Fruit fly (Drosophila melanogaster) whole organism, prepupa: ENCODE data around the gene Muc14A.
A peak's percentile ranks its signal among the peaks of the same experiment; 100 is the strongest.

Source experiments
- CG11294 ChIP-seq: fragments of 200-800 bp; sonication (Bioruptor generic); IDR thresholded peaks from 2 replicates; pipeline ENCODE4 v1.3.6; 2022; ENCODE audit warnings: missing biosample characterization, missing genetic modification characterization
- CG15336 ChIP-seq: fragments of 200-800 bp; sonication (Bioruptor generic); IDR thresholded peaks from 2 replicates; pipeline ENCODE4 v1.3.6; 2022; ENCODE audit warnings: missing biosample characterization, missing genetic modification characterization
- CG1621 ChIP-seq: fragments of 200-800 bp; sonication (Bioruptor generic); optimal IDR thresholded peaks from 3 replicates; lab custom pipeline; 2018; ENCODE audit warnings: missing biosample characterization, mild to moderate bottlenecking, missing genetic modification characterization
- CG3032 ChIP-seq: fragments of 200-800 bp; optimal IDR thresholded peaks from 2 replicates; lab custom pipeline; 2019; ENCODE audit warnings: missing biosample characterization, mild to moderate bottlenecking, missing genetic modification characterization, moderate library complexity
- CG31627 ChIP-seq: fragments of 200-800 bp; sonication (Bioruptor generic); optimal IDR thresholded peaks from 3 replicates; lab custom pipeline; 2016; ENCODE audit warnings: missing biosample characterization, missing genetic modification characterization
- CG34406 ChIP-seq: fragments of 200-800 bp; sonication (Bioruptor generic); optimal IDR thresholded peaks from 3 replicates; lab custom pipeline; 2016; ENCODE audit warnings: missing biosample characterization, missing genetic modification characterization
- CG6163 ChIP-seq: fragments of 200-800 bp; sonication (Bioruptor generic); IDR thresholded peaks from 3 replicates; pipeline ENCODE4 v1.3.6; 2022; ENCODE audit warnings: missing biosample characterization, missing genetic modification characterization
- CG6792 ChIP-seq: fragments of 200-800 bp; sonication (Bioruptor generic); optimal IDR thresholded peaks from 3 replicates; lab custom pipeline; 2016; ENCODE audit warnings: missing biosample characterization, missing genetic modification characterization
- CG6808 ChIP-seq: fragments of 200-800 bp; sonication (Bioruptor generic); optimal IDR thresholded peaks from 3 replicates; lab custom pipeline; 2017; ENCODE audit warnings: missing biosample characterization, missing genetic modification characterization, mild to moderate bottlenecking, moderate library complexity, missing genetic modification reagents
- CG6854 ChIP-seq: fragments of 200-800 bp; sonication (Bioruptor generic); optimal IDR thresholded peaks from 2 replicates; lab custom pipeline; 2017; ENCODE audit warnings: missing biosample characterization, mild to moderate bottlenecking, missing genetic modification characterization
- CG7368 ChIP-seq: fragments of 200-800 bp; sonication (Bioruptor generic); optimal IDR thresholded peaks from 3 replicates; lab custom pipeline; 2016; ENCODE audit warnings: missing biosample characterization, missing genetic modification characterization
- CG8119 ChIP-seq: fragments of 200-800 bp; sonication (Bioruptor generic); IDR thresholded peaks from 3 replicates; pipeline ENCODE4 v1.3.6; 2022; ENCODE audit warnings: missing biosample characterization, missing genetic modification characterization
- CG8632 ChIP-seq: fragments of 200-800 bp; sonication (Bioruptor generic); optimal IDR thresholded peaks from 3 replicates; lab custom pipeline; 2016; ENCODE audit warnings: missing biosample characterization, missing genetic modification characterization
- CG9139 ChIP-seq: fragments of 200-800 bp; sonication (Bioruptor generic); optimal IDR thresholded peaks from 3 replicates; lab custom pipeline; 2017; ENCODE audit warnings: missing biosample characterization, mild to moderate bottlenecking, missing genetic modification characterization
- Eip75B ChIP-seq: fragments of 200-800 bp; sonication (Bioruptor generic); optimal IDR thresholded peaks from 3 replicates; lab custom pipeline; 2016; ENCODE audit warnings: missing biosample characterization, missing genetic modification characterization
- Eip78C ChIP-seq: fragments of 200-800 bp; sonication (Bioruptor generic); peaks from one replicate; lab custom pipeline; 2016; ENCODE audit warnings: missing biosample characterization, missing genetic modification characterization
- Ets96B ChIP-seq: fragments of 200-800 bp; optimal IDR thresholded peaks from 2 replicates; lab custom pipeline; 2019; ENCODE audit warnings: missing biosample characterization, mild to moderate bottlenecking, missing genetic modification characterization, moderate library complexity
- Gug ChIP-seq: fragments of 200-800 bp; sonication (Bioruptor generic); IDR thresholded peaks from 2 replicates; pipeline ENCODE4 v1.3.6; 2022; ENCODE audit warnings: missing biosample characterization, missing genetic modification characterization
- Hr38 ChIP-seq: sonication (Bioruptor generic); optimal IDR thresholded peaks from 2 replicates; lab custom pipeline; 2016; ENCODE audit warnings: missing biosample characterization, missing genetic modification characterization
- Hr39 ChIP-seq: fragments of 200-800 bp; sonication (Bioruptor generic); optimal IDR thresholded peaks from 2 replicates; lab custom pipeline; 2016; ENCODE audit warnings: missing biosample characterization, missing genetic modification characterization
- Met ChIP-seq: fragments of 200-800 bp; sonication (Bioruptor generic); optimal IDR thresholded peaks from 3 replicates; lab custom pipeline; 2016; ENCODE audit warnings: missing biosample characterization, missing genetic modification characterization
- OdsH ChIP-seq: fragments of 200-800 bp; sonication (Bioruptor generic); optimal IDR thresholded peaks from 3 replicates; lab custom pipeline; 2016; ENCODE audit warnings: missing biosample characterization, missing genetic modification characterization
- Sox102F ChIP-seq: fragments of 200-800 bp; sonication (Bioruptor generic); optimal IDR thresholded peaks from 2 replicates; lab custom pipeline; 2016; ENCODE audit warnings: missing biosample characterization, mild to moderate bottlenecking, missing genetic modification characterization
- Sox14 ChIP-seq: fragments of 200-800 bp; sonication (Bioruptor generic); optimal IDR thresholded peaks from 3 replicates; lab custom pipeline; 2016; ENCODE audit warnings: missing biosample characterization, missing genetic modification characterization
- Sox15 ChIP-seq: fragments of 200-800 bp; sonication (Bioruptor generic); optimal IDR thresholded peaks from 3 replicates; lab custom pipeline; 2016; ENCODE audit warnings: missing biosample characterization, missing genetic modification characterization
- acj6 ChIP-seq: fragments of 200-800 bp; sonication (Bioruptor generic); optimal IDR thresholded peaks from 3 replicates; lab custom pipeline; 2016; ENCODE audit warnings: missing biosample characterization, missing genetic modification characterization
- cyc ChIP-seq: fragments of 200-800 bp; sonication (Bioruptor generic); optimal IDR thresholded peaks from 3 replicates; lab custom pipeline; 2016; ENCODE audit warnings: missing biosample characterization, missing genetic modification characterization
- dac ChIP-seq: fragments of 200-800 bp; sonication (Bioruptor generic); optimal IDR thresholded peaks from 2 replicates; lab custom pipeline; 2017; ENCODE audit warnings: missing biosample characterization, mild to moderate bottlenecking, missing genetic modification characterization
- dsx ChIP-seq: fragments of 200-800 bp; optimal IDR thresholded peaks from 3 replicates; lab custom pipeline; 2019; ENCODE audit warnings: missing biosample characterization, mild to moderate bottlenecking, missing genetic modification characterization, moderate library complexity; ENCODE audit not compliant: poor library complexity, severe bottlenecking
- eg ChIP-seq: fragments of 200-800 bp; sonication (Bioruptor generic); IDR thresholded peaks from 3 replicates; pipeline ENCODE4 v1.3.6; 2022; ENCODE audit warnings: missing biosample characterization, missing genetic modification characterization
- esn ChIP-seq: fragments of 200-800 bp; sonication (Bioruptor generic); optimal IDR thresholded peaks from 2 replicates; lab custom pipeline; 2016; ENCODE audit warnings: missing biosample characterization, mild to moderate bottlenecking, missing genetic modification characterization, moderate library complexity
- fd59A ChIP-seq: fragments of 200-800 bp; sonication (Bioruptor generic); optimal IDR thresholded peaks from 2 replicates; lab custom pipeline; 2017; ENCODE audit warnings: missing biosample characterization, mild to moderate bottlenecking, missing genetic modification characterization, missing genetic modification reagents
- fkh ChIP-seq: fragments of 200-800 bp; sonication (Bioruptor generic); optimal IDR thresholded peaks from 3 replicates; lab custom pipeline; 2017; ENCODE audit warnings: missing biosample characterization, mild to moderate bottlenecking, missing genetic modification characterization, moderate library complexity
- pdm3 ChIP-seq: fragments of 200-800 bp; sonication (Bioruptor generic); optimal IDR thresholded peaks from 3 replicates; lab custom pipeline; 2016; ENCODE audit warnings: missing biosample characterization, missing genetic modification characterization
- salr ChIP-seq, 2 experiments: fragments of 200-800 bp; sonication (Bioruptor generic); optimal IDR thresholded peaks; 3 replicates each; lab custom pipeline; 2016 to 2018; ENCODE audit warnings: missing biosample characterization in 2 of 2, missing genetic modification characterization in 2 of 2, mild to moderate bottlenecking in 1 of 2
- ss ChIP-seq, 2 experiments: fragments of 200-800 bp; sonication (Bioruptor generic); optimal IDR thresholded peaks; 2 replicates in 1 of 2; 3 replicates in 1 of 2; lab custom pipeline; 2017 to 2018; ENCODE audit warnings: mild to moderate bottlenecking in 2 of 2, missing biosample characterization in 2 of 2, missing genetic modification characterization in 2 of 2, moderate library complexity in 1 of 2
- topi ChIP-seq: fragments of 200-800 bp; sonication (Bioruptor generic); optimal IDR thresholded peaks from 3 replicates; lab custom pipeline; 2016; ENCODE audit warnings: missing biosample characterization, missing genetic modification characterization
- vri ChIP-seq: fragments of 200-800 bp; sonication (Bioruptor generic); optimal IDR thresholded peaks from 3 replicates; lab custom pipeline; 2016; ENCODE audit warnings: missing biosample characterization, mild to moderate bottlenecking, missing genetic modification characterization

The Muc14A gene

dm6 chrX:16072193-16072592 is 63.3 kb downstream of the Muc14A start:
- peak; percentile 18 for TF ChIP-seq Hr39 (GFP tag; lab: Kevin White, UChicago)
- peak; percentile 9 for TF ChIP-seq esn (GFP tag; lab: Kevin White, UChicago)
- TF ChIP-seq topi (GFP tag; lab: Kevin White, UChicago), result peak; percentile 21
- no peak for TF ChIP-seq eg
- no peak for TF ChIP-seq CG6808
- peak; percentile 22 for TF ChIP-seq Sox102F (GFP tag; lab: Kevin White, UChicago)
- peak; percentile 32 for TF ChIP-seq OdsH (GFP tag; lab: Kevin White, UChicago)
- peak; percentile 3 for TF ChIP-seq Ets96B (tag; lab: Kevin White, UChicago)
- TF ChIP-seq dac (GFP tag; lab: Kevin White, UChicago), result no peak
- peak; percentile 25 for TF ChIP-seq acj6
- TF ChIP-seq pdm3 (GFP tag; lab: Kevin White, UChicago), result peak; percentile 47
- TF ChIP-seq CG8119 (GFP tag; lab: Robert Waterston, UW), result no peak
- TF ChIP-seq Eip78C (GFP tag; lab: Kevin White, UChicago), result peak; percentile 72
- 0 out of 2 replicates have a peak, but pooled peaks have one; percentile 26 for TF ChIP-seq CG15336 (GFP tag; lab: Robert Waterston, UW)
- peak; percentile 6 for TF ChIP-seq CG31627
- TF ChIP-seq, all 60 proteins: peak for 11

DNA sequence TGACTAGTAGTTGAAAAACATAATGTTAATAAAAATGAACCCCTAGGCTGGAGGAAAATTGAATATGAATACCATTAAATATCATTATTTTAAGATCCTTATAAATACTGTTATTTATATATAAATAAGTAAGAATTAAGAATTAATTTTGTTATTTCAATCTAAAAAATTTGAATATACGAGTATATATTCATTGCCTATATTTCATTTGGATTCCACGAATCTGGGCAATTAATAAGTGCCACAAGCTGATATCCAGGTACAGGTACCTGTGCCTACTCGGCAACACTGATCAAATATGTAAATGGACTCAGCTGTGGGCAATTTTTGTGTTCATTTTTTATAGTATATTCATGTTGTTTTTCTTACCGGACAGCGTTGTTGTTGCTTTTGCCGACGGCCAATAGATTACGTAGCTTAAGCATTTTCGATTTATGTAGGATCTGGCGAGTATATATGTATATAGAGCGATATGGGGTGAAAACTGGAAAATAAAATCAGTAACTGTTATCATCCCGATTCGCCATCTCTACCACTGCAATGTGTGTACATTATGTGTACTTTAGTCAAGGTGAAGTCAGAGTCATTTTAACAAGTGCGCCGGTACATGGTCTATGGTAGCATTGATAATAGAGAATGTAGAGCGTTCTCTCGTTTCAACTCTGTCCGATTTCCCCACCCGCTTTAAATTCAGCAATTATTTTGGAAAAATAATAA is 63.9 kb downstream of the Muc14A start:
- TF ChIP-seq Hr38 (GFP tag; lab: Kevin White, UChicago), result no peak
- peak; percentile 62 for TF ChIP-seq Eip78C (GFP tag; lab: Kevin White, UChicago)
- TF ChIP-seq CG15336 (GFP tag; lab: Robert Waterston, UW), result no peak
- peak; percentile 0 for TF ChIP-seq CG3032
- no peak for TF ChIP-seq Sox14 (GFP tag; lab: Kevin White, UChicago)
- peak; percentile 36 for TF ChIP-seq fkh (GFP tag; lab: Kevin White, UChicago)
- peak; percentile 19 for TF ChIP-seq CG6854 (GFP tag; lab: Kevin White, UChicago)

DNA sequence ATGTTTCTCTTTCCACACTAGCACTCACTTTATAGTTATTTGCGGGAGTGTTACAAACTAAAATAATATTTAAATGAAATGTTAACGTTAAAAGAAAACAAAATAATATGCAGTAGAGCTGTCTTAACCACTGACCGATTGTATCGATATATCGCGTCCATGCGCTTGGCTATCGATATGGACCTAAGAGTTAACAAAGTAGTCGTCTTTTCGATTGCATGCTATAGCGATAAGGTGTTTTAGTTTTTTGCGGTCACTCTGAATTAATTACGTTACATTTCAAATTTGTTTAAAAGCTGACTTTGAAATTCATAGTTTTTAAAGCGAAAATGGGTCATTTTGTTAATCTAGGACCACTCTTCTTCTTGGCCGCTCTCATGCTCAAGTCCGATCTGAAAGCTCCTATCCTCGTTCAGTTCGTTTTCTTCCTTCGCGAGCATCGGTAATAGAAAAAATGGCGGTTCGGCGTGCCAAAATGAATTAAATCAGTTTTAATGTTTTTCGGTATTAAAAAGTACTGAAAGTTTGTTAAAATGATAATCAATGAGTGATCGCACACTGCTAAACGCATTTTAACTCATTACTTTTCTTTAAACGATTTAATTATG is 64.6 kb downstream of the Muc14A start, which contains the start of gene Nipsnap:
Nipsnap (minus strand) TSS at position 194 of the 608 bp plus-strand sequence.
- TF ChIP-seq esn (GFP tag; lab: Kevin White, UChicago), result peak; percentile 8
- TF ChIP-seq dsx (GFP tag; lab: Kevin White, UChicago), result peak; percentile 94
- no peak for TF ChIP-seq CG7368 (GFP tag; lab: Kevin White, UChicago)

dm6 chrX:16082932-16083331 is 74.0 kb downstream of the Muc14A start, which contains the start of gene CG8958:
Gene CG8958 (plus strand): TSS chrX:16083232.
- TF ChIP-seq Met (GFP tag; lab: Kevin White, UChicago) (no peak), ss (GFP tag; optimal IDR thresholded peaks at IDR 0.05; lab: Kevin White, UChicago) (no peak), fd59A (GFP tag; lab: Kevin White, UChicago) (no peak), cyc (GFP tag; lab: Kevin White, UChicago) (no peak), CG8632 (GFP tag; lab: Kevin White, UChicago) (no peak), salr (GFP tag; optimal IDR thresholded peaks at IDR 0.05; lab: Kevin White, UChicago) (no peak), CG15336 (GFP tag; lab: Robert Waterston, UW) (no peak), CG11294 (GFP tag; lab: Robert Waterston, UW) (no peak)

DNA sequence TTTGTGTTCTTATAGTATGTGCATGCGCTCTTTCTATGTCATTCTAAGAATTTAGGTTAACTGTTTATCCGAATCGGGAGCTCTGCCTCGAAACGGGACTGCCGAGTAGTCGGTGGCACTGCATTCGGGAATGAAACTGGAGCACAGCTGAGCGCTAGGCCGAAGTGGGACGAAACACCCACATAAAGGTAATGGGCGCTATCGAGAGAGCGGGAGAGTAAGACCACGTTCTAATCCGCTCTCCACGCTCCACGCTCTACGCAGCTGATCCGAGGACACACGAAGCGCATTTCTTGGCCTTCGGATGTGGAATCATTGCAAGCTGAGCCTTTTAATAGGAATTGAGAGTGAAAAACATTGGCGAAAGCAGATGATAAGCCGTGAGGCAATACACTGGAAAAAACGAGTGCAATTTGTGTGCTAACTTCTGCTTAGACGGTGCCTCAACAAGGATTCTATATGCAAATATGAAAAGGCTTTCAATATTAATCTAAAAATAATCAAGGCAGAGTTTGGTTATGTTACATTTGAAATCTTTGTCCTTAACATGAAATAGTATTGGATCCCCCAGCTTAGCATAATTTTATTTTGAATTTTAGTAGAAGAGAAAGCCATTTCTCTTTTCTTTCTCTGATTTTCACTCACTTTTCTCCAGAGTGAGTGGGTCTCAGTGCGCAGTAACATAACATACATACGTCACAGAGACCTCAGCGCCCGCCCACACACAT is 77.1 kb downstream of the Muc14A start:
- TF ChIP-seq Sox15 (GFP tag; lab: Kevin White, UChicago), result no peak
- peak; percentile 64 for TF ChIP-seq Eip75B
- TF ChIP-seq CG34406, result no peak
- peak; percentile 23 for TF ChIP-seq CG6792 (GFP tag; lab: Kevin White, UChicago)
- no peak for TF ChIP-seq CG6163 (GFP tag; lab: Robert Waterston, UW)
- no peak for TF ChIP-seq Hr38 (GFP tag; lab: Kevin White, UChicago)
- no peak for TF ChIP-seq dsx (GFP tag; lab: Kevin White, UChicago)
- no peak for TF ChIP-seq CG9139
- TF ChIP-seq eg, result no peak
- TF ChIP-seq ss (GFP tag; optimal IDR thresholded peaks at IDR 0.05; lab: Kevin White, UChicago), result no peak
- TF ChIP-seq vri (GFP tag; lab: Kevin White, UChicago), result no peak
- no peak for TF ChIP-seq fd59A (GFP tag; lab: Kevin White, UChicago)
- no peak for TF ChIP-seq CG11294 (GFP tag; lab: Robert Waterston, UW)
- no peak for TF ChIP-seq CG1621
- no peak for TF ChIP-seq CG6808
- no peak; the same call in 2 of the 3 replicates for TF ChIP-seq CG8119 (GFP tag; lab: Robert Waterston, UW)
- no peak for TF ChIP-seq topi (GFP tag; lab: Kevin White, UChicago)
- TF ChIP-seq Sox102F (GFP tag; lab: Kevin White, UChicago), result no peak
- TF ChIP-seq Gug (GFP tag; lab: Robert Waterston, UW), result no peak
